Fruit fly (Drosophila melanogaster) whole organism, prepupa: ENCODE measurements around the gene CG14717.

Experiments used
- CG10631 ChIP-seq: fragments of 200-800 bp; sonication (Bioruptor generic); optimal IDR thresholded peaks from 2 replicates; lab custom pipeline; 2016; ENCODE audit warnings: missing biosample characterization, missing genetic modification characterization
- CG10669 ChIP-seq: fragments of 200-800 bp; sonication (Bioruptor generic); optimal IDR thresholded peaks from 3 replicates; lab custom pipeline; 2018; ENCODE audit warnings: missing biosample characterization, mild to moderate bottlenecking, missing genetic modification characterization, moderate library complexity
- CG11762 ChIP-seq: fragments of 200-800 bp; sonication (Bioruptor generic); optimal IDR thresholded peaks from 3 replicates; lab custom pipeline; 2016; ENCODE audit warnings: missing biosample characterization, missing genetic modification characterization; ENCODE audit not compliant: insufficient read depth
- CG11902 ChIP-seq: fragments of 200-800 bp; sonication (Bioruptor generic); optimal IDR thresholded peaks from 3 replicates; lab custom pipeline; 2016; ENCODE audit warnings: missing biosample characterization, missing genetic modification characterization
- CG15336 ChIP-seq: fragments of 200-800 bp; sonication (Bioruptor generic); IDR thresholded peaks from 2 replicates; pipeline ENCODE4 v1.3.6; 2022; ENCODE audit warnings: missing biosample characterization, missing genetic modification characterization
- CG1621 ChIP-seq: fragments of 200-800 bp; sonication (Bioruptor generic); optimal IDR thresholded peaks from 3 replicates; lab custom pipeline; 2018; ENCODE audit warnings: missing biosample characterization, mild to moderate bottlenecking, missing genetic modification characterization
- CG16779 ChIP-seq: fragments of 200-800 bp; sonication (Bioruptor generic); optimal IDR thresholded peaks from 3 replicates; lab custom pipeline; 2017; ENCODE audit warnings: missing biosample characterization, mild to moderate bottlenecking, missing genetic modification characterization
- CG3032 ChIP-seq: fragments of 200-800 bp; optimal IDR thresholded peaks from 2 replicates; lab custom pipeline; 2019; ENCODE audit warnings: missing biosample characterization, mild to moderate bottlenecking, missing genetic modification characterization, moderate library complexity
- CG31627 ChIP-seq: fragments of 200-800 bp; sonication (Bioruptor generic); optimal IDR thresholded peaks from 3 replicates; lab custom pipeline; 2016; ENCODE audit warnings: missing biosample characterization, missing genetic modification characterization
- CG32006 ChIP-seq: fragments of 200-800 bp; sonication (Bioruptor generic); optimal IDR thresholded peaks from 3 replicates; lab custom pipeline; 2017; ENCODE audit warnings: missing biosample characterization, mild to moderate bottlenecking, missing genetic modification characterization
- CG34406 ChIP-seq: fragments of 200-800 bp; sonication (Bioruptor generic); optimal IDR thresholded peaks from 3 replicates; lab custom pipeline; 2016; ENCODE audit warnings: missing biosample characterization, missing genetic modification characterization
- CG3919 ChIP-seq: fragments of 200-800 bp; sonication (Bioruptor generic); optimal IDR thresholded peaks from 3 replicates; lab custom pipeline; 2016; ENCODE audit warnings: missing biosample characterization, missing genetic modification characterization
- CG4318 ChIP-seq: fragments of 200-800 bp; sonication (Bioruptor generic); optimal IDR thresholded peaks from 3 replicates; lab custom pipeline; 2017; ENCODE audit warnings: missing biosample characterization, mild to moderate bottlenecking, missing genetic modification characterization
- CG6276 ChIP-seq: fragments of 200-800 bp; sonication (Bioruptor generic); optimal IDR thresholded peaks from 2 replicates; lab custom pipeline; 2017; ENCODE audit warnings: missing biosample characterization, mild to moderate bottlenecking, missing genetic modification characterization
- CG6792 ChIP-seq: fragments of 200-800 bp; sonication (Bioruptor generic); optimal IDR thresholded peaks from 3 replicates; lab custom pipeline; 2016; ENCODE audit warnings: missing biosample characterization, missing genetic modification characterization
- CG6808 ChIP-seq: fragments of 200-800 bp; sonication (Bioruptor generic); optimal IDR thresholded peaks from 3 replicates; lab custom pipeline; 2017; ENCODE audit warnings: missing biosample characterization, missing genetic modification characterization, mild to moderate bottlenecking, moderate library complexity, missing genetic modification reagents
- CG6854 ChIP-seq: fragments of 200-800 bp; sonication (Bioruptor generic); optimal IDR thresholded peaks from 2 replicates; lab custom pipeline; 2017; ENCODE audit warnings: missing biosample characterization, mild to moderate bottlenecking, missing genetic modification characterization
- CG7368 ChIP-seq: fragments of 200-800 bp; sonication (Bioruptor generic); optimal IDR thresholded peaks from 3 replicates; lab custom pipeline; 2016; ENCODE audit warnings: missing biosample characterization, missing genetic modification characterization
- CG8119 ChIP-seq: fragments of 200-800 bp; sonication (Bioruptor generic); IDR thresholded peaks from 3 replicates; pipeline ENCODE4 v1.3.6; 2022; ENCODE audit warnings: missing biosample characterization, missing genetic modification characterization
- CG8319 ChIP-seq: fragments of 200-800 bp; sonication (Bioruptor generic); optimal IDR thresholded peaks from 3 replicates; lab custom pipeline; 2016; ENCODE audit warnings: missing biosample characterization, missing genetic modification characterization
- CG8632 ChIP-seq: fragments of 200-800 bp; sonication (Bioruptor generic); optimal IDR thresholded peaks from 3 replicates; lab custom pipeline; 2016; ENCODE audit warnings: missing biosample characterization, missing genetic modification characterization
- CG9139 ChIP-seq: fragments of 200-800 bp; sonication (Bioruptor generic); optimal IDR thresholded peaks from 3 replicates; lab custom pipeline; 2017; ENCODE audit warnings: missing biosample characterization, mild to moderate bottlenecking, missing genetic modification characterization
- Eip75B ChIP-seq: fragments of 200-800 bp; sonication (Bioruptor generic); optimal IDR thresholded peaks from 3 replicates; lab custom pipeline; 2016; ENCODE audit warnings: missing biosample characterization, missing genetic modification characterization
- Eip78C ChIP-seq: fragments of 200-800 bp; sonication (Bioruptor generic); peaks from one replicate; lab custom pipeline; 2016; ENCODE audit warnings: missing biosample characterization, missing genetic modification characterization
- Eip93F ChIP-seq: fragments of 200-800 bp; sonication (Bioruptor generic); optimal IDR thresholded peaks from 2 replicates; lab custom pipeline; 2016; ENCODE audit warnings: missing biosample characterization, mild to moderate bottlenecking, missing genetic modification characterization
- Ets21C ChIP-seq: fragments of 200-800 bp; sonication (Bioruptor generic); optimal IDR thresholded peaks from 3 replicates; lab custom pipeline; 2016; ENCODE audit warnings: missing biosample characterization, missing genetic modification characterization
- Ets96B ChIP-seq: fragments of 200-800 bp; optimal IDR thresholded peaks from 2 replicates; lab custom pipeline; 2019; ENCODE audit warnings: missing biosample characterization, mild to moderate bottlenecking, missing genetic modification characterization, moderate library complexity
- Hr4 ChIP-seq: fragments of 200-800 bp; sonication (Bioruptor generic); optimal IDR thresholded peaks from 3 replicates; lab custom pipeline; 2016; ENCODE audit warnings: missing biosample characterization, missing genetic modification characterization
- Lpt ChIP-seq: fragments of 200-800 bp; sonication (Bioruptor generic); optimal IDR thresholded peaks from 3 replicates; lab custom pipeline; 2016; ENCODE audit warnings: missing biosample characterization, missing genetic modification characterization
- Met ChIP-seq: fragments of 200-800 bp; sonication (Bioruptor generic); optimal IDR thresholded peaks from 3 replicates; lab custom pipeline; 2016; ENCODE audit warnings: missing biosample characterization, missing genetic modification characterization
- OdsH ChIP-seq: fragments of 200-800 bp; sonication (Bioruptor generic); optimal IDR thresholded peaks from 3 replicates; lab custom pipeline; 2016; ENCODE audit warnings: missing biosample characterization, missing genetic modification characterization
- Smox ChIP-seq: fragments of 200-800 bp; sonication (Bioruptor generic); optimal IDR thresholded peaks from 3 replicates; lab custom pipeline; 2016; ENCODE audit warnings: missing biosample characterization, missing genetic modification characterization
- Sox14 ChIP-seq: fragments of 200-800 bp; sonication (Bioruptor generic); optimal IDR thresholded peaks from 3 replicates; lab custom pipeline; 2016; ENCODE audit warnings: missing biosample characterization, missing genetic modification characterization
- Sox15 ChIP-seq: fragments of 200-800 bp; sonication (Bioruptor generic); optimal IDR thresholded peaks from 3 replicates; lab custom pipeline; 2016; ENCODE audit warnings: missing biosample characterization, missing genetic modification characterization
- acj6 ChIP-seq: fragments of 200-800 bp; sonication (Bioruptor generic); optimal IDR thresholded peaks from 3 replicates; lab custom pipeline; 2016; ENCODE audit warnings: missing biosample characterization, missing genetic modification characterization
- cyc ChIP-seq: fragments of 200-800 bp; sonication (Bioruptor generic); optimal IDR thresholded peaks from 3 replicates; lab custom pipeline; 2016; ENCODE audit warnings: missing biosample characterization, missing genetic modification characterization
- dsx ChIP-seq: fragments of 200-800 bp; optimal IDR thresholded peaks from 3 replicates; lab custom pipeline; 2019; ENCODE audit warnings: missing biosample characterization, mild to moderate bottlenecking, missing genetic modification characterization, moderate library complexity; ENCODE audit not compliant: poor library complexity, severe bottlenecking
- eg ChIP-seq: fragments of 200-800 bp; sonication (Bioruptor generic); IDR thresholded peaks from 3 replicates; pipeline ENCODE4 v1.3.6; 2022; ENCODE audit warnings: missing biosample characterization, missing genetic modification characterization
- esn ChIP-seq: fragments of 200-800 bp; sonication (Bioruptor generic); optimal IDR thresholded peaks from 2 replicates; lab custom pipeline; 2016; ENCODE audit warnings: missing biosample characterization, mild to moderate bottlenecking, missing genetic modification characterization, moderate library complexity
- fd59A ChIP-seq: fragments of 200-800 bp; sonication (Bioruptor generic); optimal IDR thresholded peaks from 2 replicates; lab custom pipeline; 2017; ENCODE audit warnings: missing biosample characterization, mild to moderate bottlenecking, missing genetic modification characterization, missing genetic modification reagents
- fd85E ChIP-seq: fragments of 200-800 bp; sonication (Bioruptor generic); optimal IDR thresholded peaks from 3 replicates; lab custom pipeline; 2016; ENCODE audit warnings: missing biosample characterization, missing genetic modification characterization
- fkh ChIP-seq: fragments of 200-800 bp; sonication (Bioruptor generic); optimal IDR thresholded peaks from 3 replicates; lab custom pipeline; 2017; ENCODE audit warnings: missing biosample characterization, mild to moderate bottlenecking, missing genetic modification characterization, moderate library complexity
- lz ChIP-seq: fragments of 200-800 bp; sonication (Bioruptor generic); optimal IDR thresholded peaks from 3 replicates; lab custom pipeline; 2016; ENCODE audit warnings: missing biosample characterization, missing genetic modification characterization
- net ChIP-seq: fragments of 200-800 bp; sonication (Bioruptor generic); optimal IDR thresholded peaks from 3 replicates; lab custom pipeline; 2016; ENCODE audit warnings: missing biosample characterization, missing genetic modification characterization
- topi ChIP-seq: fragments of 200-800 bp; sonication (Bioruptor generic); optimal IDR thresholded peaks from 3 replicates; lab custom pipeline; 2016; ENCODE audit warnings: missing biosample characterization, missing genetic modification characterization
- vri ChIP-seq: fragments of 200-800 bp; sonication (Bioruptor generic); optimal IDR thresholded peaks from 3 replicates; lab custom pipeline; 2016; ENCODE audit warnings: missing biosample characterization, mild to moderate bottlenecking, missing genetic modification characterization

The CG14717 gene

DNA sequence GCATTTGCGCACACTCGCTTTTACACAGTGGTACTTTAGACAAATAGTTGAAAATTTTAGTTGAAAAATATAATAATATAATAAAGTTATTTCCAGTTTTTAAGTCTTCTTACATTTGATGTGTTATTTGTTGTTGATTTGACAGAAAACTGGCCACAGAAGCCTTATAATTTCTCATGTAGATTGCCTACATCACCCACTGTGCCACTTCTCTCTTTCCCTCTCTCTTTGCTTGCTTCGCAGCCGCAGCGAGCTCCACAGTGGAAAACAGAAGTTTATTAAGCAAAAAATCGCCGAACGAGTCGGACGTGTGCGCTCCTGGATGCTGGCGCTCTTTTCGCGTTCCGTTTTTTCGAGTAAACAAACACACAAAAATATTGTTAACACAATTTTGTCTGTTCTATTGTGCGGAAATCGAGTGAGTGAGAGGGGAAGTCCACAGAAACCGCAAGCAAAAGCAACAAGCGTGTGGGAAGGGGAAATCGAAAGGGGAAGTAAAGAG lies 40.4 kb upstream of the CG14717 start, which contains the start of gene CG42327 (continued):
- TF ChIP-seq CG4318 (GFP tag; lab: Kevin White, UChicago) (peak; percentile 97), acj6 (GFP tag; lab: Kevin White, UChicago) (peak; percentile 96), CG9139 (GFP tag; lab: Kevin White, UChicago) (peak; percentile 78), Eip75B (peak; percentile 94), net (GFP tag; lab: Kevin White, UChicago) (peak; percentile 98), CG6808 (peak; percentile 83), CG32006 (peak; percentile 98), Smox (GFP tag; lab: Kevin White, UChicago) (peak; percentile 93), CG8119 (GFP tag; lab: Robert Waterston, UW) (peak; percentile 99), cyc (GFP tag; lab: Kevin White, UChicago) (peak; percentile 90), CG11762 (GFP tag; lab: Kevin White, UChicago) (peak; percentile 94), Sox14 (GFP tag; lab: Kevin White, UChicago) (peak; percentile 94), CG3919 (GFP tag; lab: Kevin White, UChicago) (peak; percentile 97), CG31627 (GFP tag; lab: Kevin White, UChicago) (peak; percentile 90), CG16779 (tag; lab: Kevin White, UChicago) (peak; percentile 92), dsx (GFP tag; lab: Kevin White, UChicago) (peak; percentile 87), topi (GFP tag; lab: Kevin White, UChicago) (peak; percentile 93), lz (GFP tag; lab: Kevin White, UChicago) (peak; percentile 91), OdsH (GFP tag; lab: Kevin White, UChicago) (peak; percentile 98)
- TF ChIP-seq, all 60 proteins: peak for 59

- peak; percentile 99 for TF ChIP-seq CG7368 (GFP tag; lab: Kevin White, UChicago)
- peak; percentile 98 for TF ChIP-seq Sox15 (GFP tag; lab: Kevin White, UChicago)
- TF ChIP-seq Eip78C: peak; percentile 100
- TF ChIP-seq CG1621 (tag; lab: Kevin White, UChicago): peak; percentile 98
- TF ChIP-seq CG11762 (GFP tag; lab: Kevin White, UChicago): peak; percentile 98
- peak; percentile 99 for TF ChIP-seq eg (GFP tag; lab: Robert Waterston, UW)
- TF ChIP-seq acj6 (GFP tag; lab: Kevin White, UChicago): peak; percentile 99
- TF ChIP-seq CG6276 (GFP tag; lab: Kevin White, UChicago): peak; percentile 99
- TF ChIP-seq CG32006: peak; percentile 99
- TF ChIP-seq CG3032: peak; percentile 99
- TF ChIP-seq CG31627 (GFP tag; lab: Kevin White, UChicago): peak; percentile 98
- TF ChIP-seq CG11902: peak; percentile 98
- peak; percentile 99 for TF ChIP-seq fd59A (GFP tag; lab: Kevin White, UChicago)
- peak; percentile 98 for TF ChIP-seq CG6808
- peak; percentile 99 for TF ChIP-seq Ets96B (tag; lab: Kevin White, UChicago)
- TF ChIP-seq Lpt (GFP tag; lab: Kevin White, UChicago): peak; percentile 99
- TF ChIP-seq CG34406 (GFP tag; lab: Kevin White, UChicago): peak; percentile 98
- peak; percentile 99 for TF ChIP-seq Sox14 (GFP tag; lab: Kevin White, UChicago)
- TF ChIP-seq CG9139 (GFP tag; lab: Kevin White, UChicago): peak; percentile 97
- peak; percentile 99 for TF ChIP-seq esn
- TF ChIP-seq CG8319 (GFP tag; lab: Kevin White, UChicago): peak; percentile 98
- peak; percentile 98 for TF ChIP-seq cyc (GFP tag; lab: Kevin White, UChicago)
- TF ChIP-seq fkh (GFP tag; lab: Kevin White, UChicago): peak; percentile 17
- peak; percentile 99 for TF ChIP-seq CG8632 (GFP tag; lab: Kevin White, UChicago)
- TF ChIP-seq Smox (GFP tag; lab: Kevin White, UChicago): peak; percentile 98
- TF ChIP-seq Hr4 (GFP tag; lab: Kevin White, UChicago): peak; percentile 99
- TF ChIP-seq CG10669 (GFP tag; lab: Kevin White, UChicago): peak; percentile 99
- peak; percentile 99 for TF ChIP-seq CG6792 (GFP tag; lab: Kevin White, UChicago)
- peak; percentile 93 for TF ChIP-seq CG6854
- peak; percentile 99 for TF ChIP-seq CG10631 (GFP tag; lab: Kevin White, UChicago)
- peak; percentile 99 for TF ChIP-seq Met
- TF ChIP-seq Eip93F (GFP tag; lab: Kevin White, UChicago): peak; percentile 96
- TF ChIP-seq CG15336 (GFP tag; lab: Robert Waterston, UW): peak; percentile 99
- TF ChIP-seq vri: peak; percentile 98
- TF ChIP-seq CG3919 (GFP tag; lab: Kevin White, UChicago): peak; percentile 99
- peak; percentile 97 for TF ChIP-seq Ets21C (GFP tag; lab: Kevin White, UChicago)
- TF ChIP-seq fd85E (GFP tag; lab: Kevin White, UChicago): peak; percentile 95
- TF ChIP-seq Eip75B: peak; percentile 99
Measured at dm6 chr3R:11656614-11657216, 39.6 kb upstream of the CG14717 start.
